Fruit fly (Drosophila melanogaster) whole organism, embryonic: ENCODE measurements around the gene Bgb.
A peak's percentile ranks its signal among the peaks of the same experiment; 100 is the strongest.

Experiments used
- Ada2b ChIP-seq: fragments of 200-800 bp; sonication (Bioruptor generic); IDR thresholded peaks from 2 replicates; pipeline ENCODE4 v1.3.6; 2022; ENCODE audit warnings: missing biosample characterization, missing genetic modification characterization
- Aef1 ChIP-seq: fragments of 200-800 bp; sonication (Bioruptor generic); IDR thresholded peaks from 3 replicates; pipeline ENCODE4 v1.3.6; 2022; ENCODE audit warnings: missing biosample characterization, missing genetic modification characterization
- CG10267 ChIP-seq: fragments of 200-800 bp; sonication (Bioruptor generic); optimal IDR thresholded peaks from 2 replicates; lab custom pipeline; 2018; ENCODE audit warnings: missing biosample characterization, mild to moderate bottlenecking, missing genetic modification characterization, moderate library complexity
- CG10321 ChIP-seq: fragments of 200-800 bp; sonication (Bioruptor generic); IDR thresholded peaks from 2 replicates; pipeline ENCODE4 v1.3.6; 2022; ENCODE audit warnings: missing biosample characterization, missing genetic modification characterization
- CG11695 ChIP-seq: fragments of 200-800 bp; sonication (Bioruptor generic); IDR thresholded peaks from 3 replicates; pipeline ENCODE4 v1.3.6; 2022; ENCODE audit warnings: missing biosample characterization, missing genetic modification characterization
- CG11696 ChIP-seq: fragments of 200-800 bp; sonication (Bioruptor generic); IDR thresholded peaks from 2 replicates; pipeline ENCODE4 v1.3.6; 2022; ENCODE audit warnings: missing biosample characterization, missing genetic modification characterization
- CG12155 ChIP-seq: fragments of 200-800 bp; sonication (Bioruptor generic); optimal IDR thresholded peaks from 3 replicates; lab custom pipeline; 2016; ENCODE audit warnings: missing biosample characterization, missing genetic modification characterization
- CG12219 ChIP-seq: fragments of 200-800 bp; sonication (Bioruptor generic); optimal IDR thresholded peaks from 3 replicates; lab custom pipeline; 2018; ENCODE audit warnings: missing biosample characterization, mild to moderate bottlenecking, missing genetic modification characterization
- CG12942 ChIP-seq: fragments of 200-800 bp; sonication (Bioruptor generic); optimal IDR thresholded peaks from 3 replicates; lab custom pipeline; 2016; ENCODE audit warnings: missing biosample characterization, missing genetic modification characterization
- CG14014 ChIP-seq: fragments of 200-800 bp; sonication (Bioruptor generic); IDR thresholded peaks from 2 replicates; pipeline ENCODE4 v1.3.6; 2022; ENCODE audit warnings: missing biosample characterization, missing genetic modification characterization
- CG14441 ChIP-seq: fragments of 200-800 bp; sonication (Bioruptor generic); IDR thresholded peaks from 2 replicates; pipeline ENCODE4 v1.3.6; 2022; ENCODE audit warnings: missing biosample characterization, missing genetic modification characterization
- CG15479 ChIP-seq: fragments of 200-800 bp; sonication (Bioruptor generic); optimal IDR thresholded peaks from 3 replicates; lab custom pipeline; 2019; ENCODE audit warnings: missing biosample characterization, mild to moderate bottlenecking, missing genetic modification characterization, moderate library complexity
- CG16813 ChIP-seq: fragments of 200-800 bp; sonication (Bioruptor generic); IDR thresholded peaks from 3 replicates; pipeline ENCODE4 v1.3.6; 2022; ENCODE audit warnings: missing biosample characterization, missing genetic modification characterization; ENCODE audit not compliant: partially characterized antibody
- CG17385 ChIP-seq: fragments of 200-800 bp; sonication (Bioruptor generic); optimal IDR thresholded peaks from 3 replicates; lab custom pipeline; 2018; ENCODE audit warnings: missing biosample characterization, mild to moderate bottlenecking, missing genetic modification characterization
- CG17829 ChIP-seq: fragments of 200-800 bp; optimal IDR thresholded peaks from 2 replicates; lab custom pipeline; 2019; ENCODE audit warnings: missing biosample characterization, mild to moderate bottlenecking, missing genetic modification characterization, moderate library complexity
- CG34376 ChIP-seq: fragments of 200-800 bp; sonication (Bioruptor generic); optimal IDR thresholded peaks from 2 replicates; lab custom pipeline; 2018; ENCODE audit warnings: missing biosample characterization, mild to moderate bottlenecking, missing genetic modification characterization
- CG4730 ChIP-seq: fragments of 200-800 bp; sonication (Bioruptor generic); IDR thresholded peaks from 2 replicates; pipeline ENCODE4 v1.3.6; 2022; ENCODE audit warnings: missing biosample characterization, missing genetic modification characterization
- CG5245 ChIP-seq: fragments of 200-800 bp; sonication (Bioruptor generic); optimal IDR thresholded peaks from 3 replicates; lab custom pipeline; 2016; ENCODE audit warnings: missing biosample characterization, missing genetic modification characterization
- D19B ChIP-seq: fragments of 200-800 bp; sonication (Bioruptor generic); optimal IDR thresholded peaks from 2 replicates; lab custom pipeline; 2017; ENCODE audit warnings: missing biosample characterization, mild to moderate bottlenecking, missing genetic modification characterization
- Dp ChIP-seq: fragments of 200-800 bp; sonication (Bioruptor generic); optimal IDR thresholded peaks from 2 replicates; lab custom pipeline; 2018; ENCODE audit warnings: missing biosample characterization, mild to moderate bottlenecking, missing genetic modification characterization, moderate library complexity
- GATAe ChIP-seq: fragments of 200-800 bp; sonication (Bioruptor generic); conservative IDR thresholded peaks from 2 replicates; pipeline ENCODE4 v1.3.6; 2022; ENCODE audit warnings: missing biosample characterization, missing genetic modification characterization
- Hmr ChIP-seq: fragments of 200-800 bp; sonication (Bioruptor generic); optimal IDR thresholded peaks from 3 replicates; lab custom pipeline; 2017; ENCODE audit warnings: mild to moderate bottlenecking, missing biosample characterization, missing genetic modification reagents, missing genetic modification characterization
- Hsf ChIP-seq: fragments of 200-800 bp; sonication (Bioruptor generic); optimal IDR thresholded peaks from 3 replicates; lab custom pipeline; 2016; ENCODE audit warnings: missing biosample characterization, missing genetic modification characterization
- Kr ChIP-seq: fragments of 200-800 bp; sonication (Bioruptor generic); optimal IDR thresholded peaks from 2 replicates; lab custom pipeline; 2017; ENCODE audit warnings: missing biosample characterization, mild to moderate bottlenecking, missing genetic modification characterization
- Mes4 ChIP-seq: fragments of 200-800 bp; sonication (Bioruptor generic); optimal IDR thresholded peaks from 2 replicates; lab custom pipeline; 2016; ENCODE audit warnings: missing biosample characterization, missing genetic modification characterization
- NC2α ChIP-seq: fragments of 200-800 bp; sonication (Bioruptor generic); optimal IDR thresholded peaks from 2 replicates; lab custom pipeline; 2016; ENCODE audit warnings: missing biosample characterization, missing genetic modification characterization
- bowl ChIP-seq: fragments of 200-800 bp; sonication (Bioruptor generic); IDR thresholded peaks from 2 replicates; pipeline ENCODE4 v1.3.6; 2022; ENCODE audit warnings: missing biosample characterization, missing genetic modification characterization
- cad ChIP-seq: fragments of >200 bp; optimal IDR thresholded peaks from 2 replicates; lab custom pipeline; 2017; ENCODE audit warnings: missing biosample characterization, missing genetic modification characterization
- cas ChIP-seq: fragments of 200-800 bp; sonication (Bioruptor generic); IDR thresholded peaks from 2 replicates; pipeline ENCODE4 v1.3.6; 2022; ENCODE audit warnings: missing biosample characterization, missing genetic modification characterization
- cato ChIP-seq: fragments of 200-800 bp; sonication (Bioruptor generic); optimal IDR thresholded peaks from 2 replicates; lab custom pipeline; 2016; ENCODE audit warnings: missing biosample characterization, missing genetic modification characterization, borderline replicate concordance
- caup ChIP-seq: fragments of 200-800 bp; sonication (Bioruptor generic); optimal IDR thresholded peaks from 3 replicates; lab custom pipeline; 2017; ENCODE audit warnings: missing biosample characterization, mild to moderate bottlenecking, missing genetic modification characterization, moderate library complexity; ENCODE audit not compliant: severe bottlenecking
- chif ChIP-seq, 2 experiments: fragments of 200-800 bp; sonication (Bioruptor generic); optimal IDR thresholded peaks; 3 replicates each; lab custom pipeline; 2016; ENCODE audit warnings: missing biosample characterization in 2 of 2, missing genetic modification characterization in 2 of 2
- croc ChIP-seq: fragments of 200-800 bp; sonication (Bioruptor generic); conservative IDR thresholded peaks from 3 replicates; pipeline ENCODE4 v1.3.6; 2022; ENCODE audit warnings: missing biosample characterization, missing genetic modification characterization
- dm ChIP-seq: fragments of 200-800 bp; sonication (Bioruptor generic); optimal IDR thresholded peaks from 3 replicates; lab custom pipeline; 2016; ENCODE audit warnings: missing biosample characterization, missing genetic modification characterization
- dmrt11E ChIP-seq: fragments of 200-800 bp; sonication (Bioruptor generic); optimal IDR thresholded peaks from 3 replicates; lab custom pipeline; 2018; ENCODE audit warnings: missing biosample characterization, mild to moderate bottlenecking, missing genetic modification characterization, moderate library complexity
- esg ChIP-seq: fragments of 200-800 bp; sonication (Bioruptor generic); conservative IDR thresholded peaks from 2 replicates; pipeline ENCODE4 v1.3.6; 2022; ENCODE audit warnings: missing biosample characterization, missing genetic modification characterization
- ewg ChIP-seq: fragments of 200-800 bp; sonication (Bioruptor generic); optimal IDR thresholded peaks from 3 replicates; lab custom pipeline; 2017; ENCODE audit warnings: mild to moderate bottlenecking, missing biosample characterization, missing genetic modification reagents, missing genetic modification characterization
- jigr1 ChIP-seq: fragments of 200-800 bp; sonication (Bioruptor generic); IDR thresholded peaks from 3 replicates; pipeline ENCODE4 v1.3.6; 2022; ENCODE audit warnings: missing biosample characterization, missing genetic modification characterization
- kah ChIP-seq: fragments of 200-800 bp; sonication (Bioruptor generic); optimal IDR thresholded peaks from 2 replicates; lab custom pipeline; 2018; ENCODE audit warnings: missing biosample characterization, mild to moderate bottlenecking, missing genetic modification characterization
- lmd ChIP-seq: fragments of 200-800 bp; sonication (Bioruptor generic); IDR thresholded peaks from 2 replicates; pipeline ENCODE4 v1.3.6; 2022; ENCODE audit warnings: missing biosample characterization, missing genetic modification characterization
- oc ChIP-seq: fragments of 200-800 bp; sonication (Bioruptor generic); optimal IDR thresholded peaks from 2 replicates; lab custom pipeline; 2018; ENCODE audit warnings: missing biosample characterization, mild to moderate bottlenecking, missing genetic modification characterization, moderate library complexity
- pb ChIP-seq: fragments of 200-800 bp; sonication (Bioruptor generic); optimal IDR thresholded peaks from 3 replicates; lab custom pipeline; 2016; ENCODE audit warnings: missing biosample characterization, missing genetic modification characterization
- pfk ChIP-seq: fragments of 200-800 bp; sonication (Bioruptor generic); optimal IDR thresholded peaks from 2 replicates; lab custom pipeline; 2018; ENCODE audit warnings: missing biosample characterization, mild to moderate bottlenecking, missing genetic modification characterization, moderate library complexity
- prd ChIP-seq, 3 experiments: fragments of >200 bp in 2 of 3; fragments of 200-800 bp in 1 of 3; sonication (Bioruptor generic) in 1 of 3; optimal IDR thresholded peaks in 2 of 3; IDR thresholded peaks in 1 of 3; 2 replicates in 2 of 3; 3 replicates in 1 of 3; pipeline versions ENCODE4 v1.3.6 to Lab custom; 2017 to 2022; ENCODE audit warnings: missing biosample characterization in 1 of 3, missing genetic modification characterization in 1 of 3
- repo ChIP-seq: fragments of 200-800 bp; sonication (Bioruptor generic); optimal IDR thresholded peaks from 2 replicates; lab custom pipeline; 2016; ENCODE audit warnings: missing biosample characterization, missing genetic modification characterization
- sc ChIP-seq, 3 experiments: fragments of >200 bp in 2 of 3; fragments of 200-800 bp in 1 of 3; sonication (Bioruptor generic) in 1 of 3; optimal IDR thresholded peaks; 2 replicates in 2 of 3; 3 replicates in 1 of 3; lab custom pipeline; 2017; ENCODE audit warnings: mild to moderate bottlenecking in 1 of 3, missing biosample characterization in 1 of 3, missing genetic modification characterization in 1 of 3, missing genetic modification reagents in 1 of 3
- sna ChIP-seq: fragments of 200-800 bp; sonication (Bioruptor generic); IDR thresholded peaks from 2 replicates; pipeline ENCODE4 v1.3.6; 2022; ENCODE audit warnings: missing biosample characterization, missing genetic modification characterization; ENCODE audit not compliant: partially characterized antibody
- ttk ChIP-seq: fragments of 200-800 bp; sonication (Bioruptor generic); IDR thresholded peaks from 2 replicates; pipeline ENCODE4 v2.1.2; 2022; ENCODE audit warnings: missing biosample characterization, missing genetic modification characterization
- vnd ChIP-seq: fragments of 200-800 bp; sonication (Bioruptor generic); IDR thresholded peaks from 3 replicates; pipeline ENCODE4 v1.3.6; 2022; ENCODE audit warnings: missing biosample characterization, missing genetic modification characterization; ENCODE audit not compliant: partially characterized antibody
- wor ChIP-seq: fragments of 200-800 bp; sonication (Bioruptor generic); IDR thresholded peaks from 2 replicates; pipeline ENCODE4 v1.3.6; 2022; ENCODE audit warnings: missing biosample characterization, missing genetic modification characterization

Gene Bgb

DNA sequence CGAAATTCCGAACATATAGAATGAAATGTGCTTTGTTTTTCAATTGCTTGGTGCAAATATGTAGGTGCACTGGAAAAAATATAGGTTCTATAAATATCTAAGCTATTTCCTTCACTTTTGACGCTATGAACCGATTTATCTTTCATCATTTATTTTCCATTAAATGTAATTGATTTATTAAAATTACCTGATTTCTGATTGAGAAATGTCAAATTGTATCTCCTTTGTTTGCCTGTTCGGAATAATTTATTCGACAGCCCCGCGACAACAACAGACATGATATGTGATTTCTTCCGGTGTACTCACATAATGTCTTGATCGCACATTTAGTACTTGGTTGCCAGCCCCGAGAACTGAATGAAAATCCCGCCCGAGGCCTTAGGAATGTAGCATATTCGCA lies 29.9 kb upstream of the Bgb start (continued):
- TF ChIP-seq ttk: no peak
- TF ChIP-seq CG11696 (GFP tag; lab: Robert Waterston, UW): no peak
- TF ChIP-seq CG11695 (GFP tag; lab: Robert Waterston, UW): peak; percentile 47; the same call in 1 of the 3 replicates
- TF ChIP-seq esg: no peak
- TF ChIP-seq chif (GFP tag; optimal IDR thresholded peaks at IDR 0.05; lab: Kevin White, UChicago): peak in 1 of 2 experiments; percentile 13
- TF ChIP-seq oc (tag; lab: Kevin White, UChicago): no peak
- TF ChIP-seq prd (optimal IDR thresholded peaks at IDR 0.05; lab: Kevin White, UChicago): no peak
- peak; percentile 44; the same call in 1 of the 3 replicates for TF ChIP-seq prd (GFP tag; IDR thresholded peaks at IDR 0.05; lab: Robert Waterston, UW)
- no peak for TF ChIP-seq repo
- peak; percentile 31; the same call in 1 of the 3 replicates for TF ChIP-seq Aef1 (GFP tag; lab: Robert Waterston, UW)
- no peak for TF ChIP-seq ewg (GFP tag; lab: Kevin White, UChicago)
- no peak for TF ChIP-seq dm (GFP tag; lab: Kevin White, UChicago)
- no peak for TF ChIP-seq pfk
- TF ChIP-seq CG15479 (GFP tag; lab: Kevin White, UChicago): no peak
- no peak for TF ChIP-seq sna (GFP tag; lab: Robert Waterston, UW)
- no peak; the same call in 1 of the 2 replicates for TF ChIP-seq Ada2b (GFP tag; lab: Robert Waterston, UW)
- no peak for TF ChIP-seq GATAe (GFP tag; lab: Robert Waterston, UW)
- TF ChIP-seq CG10321: no peak
- peak; percentile 56; the same call in 1 of the 2 replicates for TF ChIP-seq CG14441
- no peak for TF ChIP-seq dmrt11E (tag; lab: Kevin White, UChicago)
- peak; percentile 26; the same call in 1 of the 2 replicates for TF ChIP-seq wor (GFP tag; lab: Robert Waterston, UW)
- TF ChIP-seq NC2α (GFP tag; lab: Kevin White, UChicago): no peak
- peak; percentile 36 for TF ChIP-seq caup (GFP tag; lab: Kevin White, UChicago)
- TF ChIP-seq kah (GFP tag; lab: Kevin White, UChicago): no peak
- TF ChIP-seq CG17385 (GFP tag; lab: Kevin White, UChicago): peak; percentile 9
- no peak for TF ChIP-seq CG12219 (GFP tag; lab: Kevin White, UChicago)
- TF ChIP-seq CG5245 (GFP tag; lab: Kevin White, UChicago): no peak
- no peak for TF ChIP-seq Mes4 (GFP tag; lab: Kevin White, UChicago)
- TF ChIP-seq sc (optimal IDR thresholded peaks at IDR 0.05; lab: Kevin White, UChicago): no peak
- TF ChIP-seq sc (GFP tag; optimal IDR thresholded peaks at IDR 0.05; lab: Kevin White, UChicago): no peak
- TF ChIP-seq CG10267: no peak
- no peak for TF ChIP-seq CG17829 (tag; lab: Kevin White, UChicago)
- no peak for TF ChIP-seq Kr (GFP tag; lab: Kevin White, UChicago)
- TF ChIP-seq Hsf (GFP tag; lab: Kevin White, UChicago): peak; percentile 4
- no peak for TF ChIP-seq cas (GFP tag; lab: Robert Waterston, UW)
- TF ChIP-seq CG14014 (GFP tag; lab: Robert Waterston, UW): peak; percentile 54
- TF ChIP-seq lmd: peak; percentile 68; the same call in 1 of the 2 replicates
- TF ChIP-seq CG12942 (GFP tag; lab: Kevin White, UChicago): no peak
- TF ChIP-seq CG34376 (GFP tag; lab: Kevin White, UChicago): no peak
- TF ChIP-seq Dp: no peak
- no peak for TF ChIP-seq pb (GFP tag; lab: Kevin White, UChicago)
- TF ChIP-seq CG12155: peak; percentile 40
- no peak for TF ChIP-seq cato
- TF ChIP-seq bowl: no peak
- peak; percentile 57 for TF ChIP-seq Hmr (GFP tag; lab: Kevin White, UChicago)
- no peak for TF ChIP-seq jigr1 (GFP tag; lab: Robert Waterston, UW)
- TF ChIP-seq CG16813 (GFP tag; lab: Robert Waterston, UW): no peak
- TF ChIP-seq D19B: peak; percentile 34
- no peak for TF ChIP-seq CG4730 (GFP tag; lab: Robert Waterston, UW)
- TF ChIP-seq vnd: no peak
- no peak for TF ChIP-seq croc (GFP tag; lab: Robert Waterston, UW)
- TF ChIP-seq cad: no peak
